Worm (Caenorhabditis elegans) whole organism, late embryonic: ENCODE measurements around the gene M151.3.

Source experiments
- ceh-19 ChIP-seq: fragments of 200-800 bp; sonication (Bioruptor generic); optimal IDR thresholded peaks from 2 replicates; lab custom pipeline; 2018; ENCODE audit warnings: mild to moderate bottlenecking, missing genetic modification characterization, missing compliant biosample characterization
- ceh-24 ChIP-seq: sonication (generic microtip); optimal IDR thresholded peaks from 2 replicates; lab custom pipeline; 2016; ENCODE audit warnings: mild to moderate bottlenecking, missing genetic modification characterization, missing compliant biosample characterization
- lin-11 ChIP-seq: fragments of 200-800 bp; sonication (Bioruptor generic); optimal IDR thresholded peaks from 2 replicates; lab custom pipeline; 2018; ENCODE audit warnings: mild to moderate bottlenecking, missing genetic modification characterization, missing compliant biosample characterization
- nhr-11 ChIP-seq: fragments of 150-350 bp; optimal IDR thresholded peaks from 2 replicates; lab custom pipeline; 2014; ENCODE audit warnings: missing biosample characterization, missing genetic modification characterization
- sox-4 ChIP-seq: sonication (generic microtip); optimal IDR thresholded peaks from 2 replicates; lab custom pipeline; 2017; ENCODE audit warnings: mild to moderate bottlenecking, missing genetic modification characterization, inconsistent platforms, missing compliant biosample characterization

ce11 chrII:3675176-3675575 lies 48.2 kb downstream of the M151.3 start, which contains the start of gene F19B10.2:
- TF ChIP-seq lin-11 (tag; lab: Kevin White, UChicago) (no peak), ceh-24 (tag; lab: Kevin White, UChicago) (no peak), nhr-11 (tag; lab: Kevin White, UChicago) (no peak), sox-4 (tag; lab: Kevin White, UChicago) (no peak), ceh-19 (GFP tag; lab: Kevin White, UChicago) (no peak)
